Worm (Caenorhabditis elegans) whole organism, mixed stage, embryonic: Measurements from ENCODE around the gene srt-74.

Experiments used
- elt-1 ChIP-seq: sonication (generic microtip); optimal IDR thresholded peaks from 2 replicates; lab custom pipeline; 2017; ENCODE audit warnings: missing genetic modification characterization, mild to moderate bottlenecking, missing compliant biosample characterization, antibody characterized with exemption, moderate library complexity, borderline replicate concordance; ENCODE audit not compliant: insufficient read depth
- lin-13 ChIP-seq: fragments of 150-350 bp; optimal IDR thresholded peaks from 2 replicates; lab custom pipeline; 2014; ENCODE audit warnings: missing biosample characterization, missing genetic modification characterization
- nhr-28 ChIP-seq: fragments of 150-350 bp; optimal IDR thresholded peaks from 2 replicates; lab custom pipeline; 2014; ENCODE audit warnings: missing biosample characterization, missing genetic modification characterization

ce11 chrV:14268616-14269015, 13.5 kb downstream of the srt-74 start, which contains the start of gene F40G12.4:
- TF ChIP-seq nhr-28 (tag; lab: Kevin White, UChicago) (no peak), lin-13 (tag; lab: Kevin White, UChicago) (no peak), elt-1 (tag; lab: Kevin White, UChicago) (no peak)
